Worm (Caenorhabditis elegans): ENCODE measurements around the gene Y55F3BR.6.

The Y55F3BR.6 gene

ce11 chrIV:866828-867270 is 24.9 kb upstream of the Y55F3BR.6 start:
- no peak for TF ChIP-seq unc-62 (GFP tag; optimal IDR thresholded peaks at IDR 0.05)
- TF ChIP-seq jun-1 (tag; optimal IDR thresholded peaks at IDR 0.05): peak; percentile 59
- TF ChIP-seq fkh-4 (tag; optimal IDR thresholded peaks at IDR 0.05; ENCODE audit: borderline replicate concordance): no peak
- TF ChIP-seq ceh-88 (GFP tag; IDR thresholded peaks at IDR 0.05): peak; percentile 51
- TF ChIP-seq tlp-1 (tag; optimal IDR thresholded peaks at IDR 0.05): no peak
- peak; percentile 78 for TF ChIP-seq mep-1 (tag; optimal IDR thresholded peaks at IDR 0.05)
- peak; percentile 65 for TF ChIP-seq irx-1 (tag; optimal IDR thresholded peaks at IDR 0.05)
- peak; percentile 68 for TF ChIP-seq lin-39 (tag; optimal IDR thresholded peaks at IDR 0.05)
- no peak for TF ChIP-seq ces-1 (GFP tag; optimal IDR thresholded peaks at IDR 0.05)
- peak; percentile 53 for TF ChIP-seq aly-2 (tag; optimal IDR thresholded peaks at IDR 0.05)
- TF ChIP-seq mdl-1 (tag; optimal IDR thresholded peaks at IDR 0.05): peak in 1 of 2 experiments; percentile 65
- peak; percentile 89 for TF ChIP-seq nhr-85 (tag)
- peak; percentile 58 for TF ChIP-seq zip-4 (GFP tag; optimal IDR thresholded peaks at IDR 0.05)
- TF ChIP-seq nhr-19 (GFP tag; conservative IDR thresholded peaks at IDR 0.05): peak; percentile 84
- TF ChIP-seq ceh-90 (tag; optimal IDR thresholded peaks at IDR 0.05): no peak
- no peak for TF ChIP-seq vab-15 (tag; optimal IDR thresholded peaks at IDR 0.05)
- no peak for TF ChIP-seq nhr-84 (tag; optimal IDR thresholded peaks at IDR 0.05)
- TF ChIP-seq hpl-2 (GFP tag; optimal IDR thresholded peaks at IDR 0.05): peak; percentile 78
- TF ChIP-seq nhr-90 (tag; optimal IDR thresholded peaks at IDR 0.05; ENCODE audit: poor library complexity): peak; percentile 95
- TF ChIP-seq aha-1 (tag; optimal IDR thresholded peaks at IDR 0.05): no peak
- TF ChIP-seq ztf-11 (tag; optimal IDR thresholded peaks at IDR 0.05): peak in 1 of 2 experiments; percentile 44
- TF ChIP-seq sptf-1 (tag; optimal IDR thresholded peaks at IDR 0.05): no peak
- peak; percentile 29 for TF ChIP-seq C04F5.9 (tag; optimal IDR thresholded peaks at IDR 0.05)
- no peak for TF ChIP-seq alr-1 (tag; optimal IDR thresholded peaks at IDR 0.05; ENCODE audit: borderline replicate concordance)
- peak; percentile 64 for TF ChIP-seq xbp-1 (tag; optimal IDR thresholded peaks at IDR 0.05)
- TF ChIP-seq C34B4.2 (tag; optimal IDR thresholded peaks at IDR 0.05): no peak
- TF ChIP-seq zag-1 (tag; optimal IDR thresholded peaks at IDR 0.05): no peak
- no peak for TF ChIP-seq egl-27 (tag; optimal IDR thresholded peaks at IDR 0.05)
- peak; percentile 54 for TF ChIP-seq nhr-11 (tag; optimal IDR thresholded peaks at IDR 0.05)
- TF ChIP-seq unc-98 (GFP tag; IDR thresholded peaks at IDR 0.05): no peak
- TF ChIP-seq efl-1 (optimal IDR thresholded peaks at IDR 0.05): peak; percentile 78 to 82
- TF ChIP-seq efl-1 (GFP tag; optimal IDR thresholded peaks at IDR 0.05 in 1 of 2): peak; percentile 69 to 98
- TF ChIP-seq pax-3 (tag; optimal IDR thresholded peaks at IDR 0.05): peak; percentile 39
- TF ChIP-seq elt-3 (tag; optimal IDR thresholded peaks at IDR 0.05): peak in 3 of 6 experiments; percentile 61 to 69 (median 67)
- no peak for TF ChIP-seq isw-1 (GFP tag; IDR thresholded peaks at IDR 0.05)
- no peak for TF ChIP-seq ceh-63 (GFP tag; optimal IDR thresholded peaks at IDR 0.05)
- peak; percentile 40 for TF ChIP-seq unc-130 (tag; optimal IDR thresholded peaks at IDR 0.05)
- TF ChIP-seq hlh-4 (tag; optimal IDR thresholded peaks at IDR 0.05): no peak
- no peak for TF ChIP-seq pqm-1 (tag; optimal IDR thresholded peaks at IDR 0.05)
- TF ChIP-seq Y116A8C.19 (tag; optimal IDR thresholded peaks at IDR 0.05; ENCODE audit: borderline replicate concordance): no peak
- peak; percentile 65 to 75 (median 72) for TF ChIP-seq dpl-1 (GFP tag; optimal IDR thresholded peaks at IDR 0.05)
- TF ChIP-seq nhr-47 (tag; optimal IDR thresholded peaks at IDR 0.05): peak; percentile 92
- TF ChIP-seq grh-1 (GFP tag; IDR thresholded peaks at IDR 0.05): peak; percentile 76
- no peak for TF ChIP-seq sox-4 (tag; optimal IDR thresholded peaks at IDR 0.05)
- TF ChIP-seq skn-1 (tag; optimal IDR thresholded peaks at IDR 0.05): peak; percentile 41
- peak; percentile 48 for TF ChIP-seq efl-3 (GFP tag; optimal IDR thresholded peaks at IDR 0.05)
- no peak for TF ChIP-seq fkh-10 (GFP tag; optimal IDR thresholded peaks at IDR 0.05)
- peak; percentile 74 to 84 for TF ChIP-seq lin-35 (GFP tag; optimal IDR thresholded peaks at IDR 0.05)
- TF ChIP-seq rnt-1 (tag; optimal IDR thresholded peaks at IDR 0.05): peak; percentile 89
- no peak for TF ChIP-seq nhr-76 (tag; optimal IDR thresholded peaks at IDR 0.05)
- no peak for TF ChIP-seq ets-5 (GFP tag; IDR thresholded peaks at IDR 0.05)
- TF ChIP-seq dsc-1 (tag; optimal IDR thresholded peaks at IDR 0.05): peak; percentile 80
- TF ChIP-seq nhr-12 (tag; optimal IDR thresholded peaks at IDR 0.05): no peak

All from whole organism, L1 larva.